Fruit fly (Drosophila melanogaster) whole organism, pupa: ENCODE data around the gene CG31677.

Experiments used
- CG10348 ChIP-seq: fragments of 200-800 bp; sonication (Bioruptor generic); IDR thresholded peaks from 2 replicates; pipeline ENCODE4 v1.3.6; 2022; ENCODE audit warnings: missing biosample characterization, missing genetic modification characterization
- CG12605 ChIP-seq: fragments of 200-800 bp; sonication (Bioruptor generic); IDR thresholded peaks from 2 replicates; pipeline ENCODE4 v1.3.6; 2022; ENCODE audit warnings: missing biosample characterization, missing genetic modification characterization
- CG13204 ChIP-seq: fragments of 200-800 bp; sonication (Bioruptor generic); optimal IDR thresholded peaks from 2 replicates; lab custom pipeline; 2018; ENCODE audit warnings: missing biosample characterization, mild to moderate bottlenecking, missing genetic modification characterization, moderate library complexity
- CG14655 ChIP-seq: fragments of 200-800 bp; sonication (Bioruptor generic); optimal IDR thresholded peaks from 3 replicates; lab custom pipeline; 2017; ENCODE audit warnings: mild to moderate bottlenecking, missing biosample characterization, missing genetic modification reagents, missing genetic modification characterization
- CG15710 ChIP-seq: fragments of 200-800 bp; sonication (Bioruptor generic); optimal IDR thresholded peaks from 2 replicates; lab custom pipeline; 2018; ENCODE audit warnings: missing biosample characterization, mild to moderate bottlenecking, missing genetic modification characterization, moderate library complexity
- CG17806 ChIP-seq: fragments of 200-800 bp; sonication (Bioruptor generic); optimal IDR thresholded peaks from 2 replicates; lab custom pipeline; 2018; ENCODE audit warnings: missing biosample characterization, mild to moderate bottlenecking, missing genetic modification characterization, moderate library complexity
- CG32121 ChIP-seq: fragments of 200-800 bp; sonication (Bioruptor generic); IDR thresholded peaks from 2 replicates; pipeline ENCODE4 v1.3.6; 2022; ENCODE audit warnings: missing biosample characterization, missing genetic modification characterization
- CG34367 ChIP-seq: fragments of 200-800 bp; sonication (Bioruptor generic); optimal IDR thresholded peaks from 2 replicates; lab custom pipeline; 2018; ENCODE audit warnings: missing biosample characterization, mild to moderate bottlenecking, missing genetic modification characterization
- CG4496 ChIP-seq: fragments of 200-800 bp; sonication (Bioruptor generic); IDR thresholded peaks from 3 replicates; pipeline ENCODE4 v1.3.6; 2022; ENCODE audit warnings: missing biosample characterization, missing genetic modification characterization
- CG8159 ChIP-seq: fragments of 200-800 bp; sonication (Bioruptor generic); optimal IDR thresholded peaks from 3 replicates; lab custom pipeline; 2018; ENCODE audit warnings: missing biosample characterization, mild to moderate bottlenecking, missing genetic modification characterization, moderate library complexity
- CG8301 ChIP-seq: fragments of 200-800 bp; sonication (Bioruptor generic); optimal IDR thresholded peaks from 2 replicates; lab custom pipeline; 2018; ENCODE audit warnings: missing biosample characterization, mild to moderate bottlenecking, missing genetic modification characterization
- CG9948 ChIP-seq: fragments of 200-800 bp; sonication (Bioruptor generic); optimal IDR thresholded peaks from 2 replicates; lab custom pipeline; 2018; ENCODE audit warnings: missing biosample characterization, mild to moderate bottlenecking, missing genetic modification characterization, moderate library complexity
- EcR ChIP-seq: fragments of 200-800 bp; sonication (Bioruptor generic); optimal IDR thresholded peaks from 3 replicates; lab custom pipeline; 2019; ENCODE audit warnings: missing biosample characterization, missing genetic modification characterization, mild to moderate bottlenecking, moderate library complexity, missing genetic modification reagents
- Ets98B ChIP-seq: fragments of 200-800 bp; sonication (Bioruptor generic); IDR thresholded peaks from 2 replicates; pipeline ENCODE4 v1.3.6; 2022; ENCODE audit warnings: missing biosample characterization, missing genetic modification characterization
- Pif1A ChIP-seq: fragments of 200-800 bp; sonication (Bioruptor generic); optimal IDR thresholded peaks from 3 replicates; lab custom pipeline; 2016; ENCODE audit warnings: missing biosample characterization, missing genetic modification characterization
- Pif1B ChIP-seq: fragments of 200-800 bp; sonication (Bioruptor generic); optimal IDR thresholded peaks from 3 replicates; lab custom pipeline; 2016; ENCODE audit warnings: missing biosample characterization, missing genetic modification characterization
- Snoo ChIP-seq: fragments of 200-800 bp; sonication (Bioruptor generic); optimal IDR thresholded peaks from 3 replicates; lab custom pipeline; 2017; ENCODE audit warnings: missing biosample characterization, mild to moderate bottlenecking, missing genetic modification characterization, inconsistent platforms
- fd96Ca ChIP-seq: fragments of 200-800 bp; sonication (Bioruptor generic); IDR thresholded peaks from 3 replicates; pipeline ENCODE4 v1.3.6; 2022; ENCODE audit warnings: missing biosample characterization, missing genetic modification characterization
- gl ChIP-seq: fragments of 200-800 bp; sonication (Bioruptor generic); optimal IDR thresholded peaks from 2 replicates; lab custom pipeline; 2018; ENCODE audit warnings: missing biosample characterization, mild to moderate bottlenecking, missing genetic modification characterization
- rn ChIP-seq: fragments of 200-800 bp; sonication (Bioruptor generic); IDR thresholded peaks from 2 replicates; pipeline ENCODE4 v1.3.6; 2022; ENCODE audit warnings: missing biosample characterization, missing genetic modification characterization

CG31677 gene

dm6 chr2L:20643144-20643543 is 39.1 kb upstream of the CG31677 start, which contains the start of gene CG17470:
Gene CG17470 (minus strand): TSS chr2L:20643244.
- TF ChIP-seq Pif1B (no peak), CG15710 (tag; lab: Kevin White, UChicago) (no peak), EcR (GFP tag; lab: Kevin White, UChicago) (no peak)

dm6 chr2L:20640617-20641016 is 36.6 kb upstream of the CG31677 start, which contains the start of gene Sfp38D:
Gene Sfp38D (plus strand): TSS chr2L:20640917.
- TF ChIP-seq Ets98B (GFP tag; lab: Robert Waterston, UW) = no peak
- TF ChIP-seq CG9948 (tag; lab: Kevin White, UChicago) = no peak
- TF ChIP-seq EcR (GFP tag; lab: Kevin White, UChicago) = no peak

- TF ChIP-seq Snoo (tag; lab: Kevin White, UChicago) (no peak), CG12605 (no peak), fd96Ca (GFP tag; lab: Robert Waterston, UW) (no peak), CG14655 (GFP tag; lab: Kevin White, UChicago) (no peak), Pif1A (no peak)
- TF ChIP-seq, all 21 proteins: peak for 0
These were observed 35.8 kb upstream of the CG31677 start, which contains the start of gene CG31680 for dm6 chr2L:20639821-20640220. Gene CG31680 (plus strand): TSS chr2L:20640121.

- TF ChIP-seq Ets98B (GFP tag; lab: Robert Waterston, UW) = 0 out of 2 replicates have a peak, but pooled peaks have one; percentile 19
- peak; percentile 82; the same call in 2 of the 3 replicates for TF ChIP-seq CG4496 (GFP tag; lab: Robert Waterston, UW)
- TF ChIP-seq CG9948 (tag; lab: Kevin White, UChicago) = no peak
- TF ChIP-seq CG10348 (GFP tag; lab: Robert Waterston, UW) = no peak
- peak; percentile 11 for TF ChIP-seq CG8159 (tag; lab: Kevin White, UChicago)
- no peak for TF ChIP-seq CG8301
These were observed 34.4 kb upstream of the CG31677 start for dm6 chr2L:20638413-20638812.

- TF ChIP-seq CG9948 (tag; lab: Kevin White, UChicago) = no peak
- no peak for TF ChIP-seq CG4496 (GFP tag; lab: Robert Waterston, UW)
- TF ChIP-seq CG8159 (tag; lab: Kevin White, UChicago) = no peak
- TF ChIP-seq CG32121 (GFP tag; lab: Robert Waterston, UW) = no peak
- TF ChIP-seq Pif1B = no peak
- no peak for TF ChIP-seq CG8301
- TF ChIP-seq CG10348 (GFP tag; lab: Robert Waterston, UW) = no peak
- TF ChIP-seq Pif1A = no peak
- no peak for TF ChIP-seq CG17806 (tag; lab: Kevin White, UChicago)
- TF ChIP-seq gl (tag; lab: Kevin White, UChicago) = no peak
- no peak for TF ChIP-seq CG14655 (GFP tag; lab: Kevin White, UChicago)
- TF ChIP-seq CG15710 (tag; lab: Kevin White, UChicago) = no peak
- TF ChIP-seq CG34367 (tag; lab: Kevin White, UChicago) = no peak
- no peak for TF ChIP-seq CG13204 (GFP tag; lab: Kevin White, UChicago)
- no peak for TF ChIP-seq Ets98B (GFP tag; lab: Robert Waterston, UW)
- no peak for TF ChIP-seq rn (GFP tag; lab: Robert Waterston, UW)
These were observed 30.2 kb upstream of the CG31677 start, which contains the start of gene CG17472 for dm6 chr2L:20634215-20634614. Gene CG17472 (plus strand): TSS chr2L:20634515.

- TF ChIP-seq Pif1B (no peak), CG34367 (tag; lab: Kevin White, UChicago) (no peak), CG12605 (no peak), EcR (GFP tag; lab: Kevin White, UChicago) (no peak), fd96Ca (GFP tag; lab: Robert Waterston, UW) (no peak), Pif1A (no peak), CG17806 (tag; lab: Kevin White, UChicago) (no peak), CG8301 (no peak), CG14655 (GFP tag; lab: Kevin White, UChicago) (no peak), CG4496 (GFP tag; lab: Robert Waterston, UW) (no peak), CG10348 (GFP tag; lab: Robert Waterston, UW) (no peak), CG9948 (tag; lab: Kevin White, UChicago) (no peak), CG8159 (tag; lab: Kevin White, UChicago) (no peak)
These were observed 10.2 kb upstream of the CG31677 start, which contains the start of gene CG15475 for dm6 chr2L:20614222-20614621. Gene CG15475 (plus strand): TSS chr2L:20614522.

dm6 chr2L:20601282-20601681 is 2.7 kb downstream of the CG31677 start:
- no peak for TF ChIP-seq CG4496 (GFP tag; lab: Robert Waterston, UW)
- no peak for TF ChIP-seq CG9948 (tag; lab: Kevin White, UChicago)
- TF ChIP-seq Pif1A = no peak
- TF ChIP-seq CG8159 (tag; lab: Kevin White, UChicago) = no peak
- no peak for TF ChIP-seq CG34367 (tag; lab: Kevin White, UChicago)
- no peak for TF ChIP-seq CG10348 (GFP tag; lab: Robert Waterston, UW)
- TF ChIP-seq Pif1B = no peak
- no peak for TF ChIP-seq CG14655 (GFP tag; lab: Kevin White, UChicago)
- no peak for TF ChIP-seq CG12605

dm6 chr2L:20597744-20598143 is 6.3 kb downstream of the CG31677 start:
- TF ChIP-seq Pif1A (no peak), CG8301 (no peak), CG9948 (tag; lab: Kevin White, UChicago) (no peak), Snoo (tag; lab: Kevin White, UChicago) (no peak), CG15710 (tag; lab: Kevin White, UChicago) (no peak), fd96Ca (GFP tag; lab: Robert Waterston, UW) (no peak)
